Worm (Caenorhabditis elegans) whole organism, mixed stage, embryonic: ENCODE measurements around the gene tba-9.

ENCODE experiments used
- blmp-1 ChIP-seq: fragments of 150-350 bp; optimal IDR thresholded peaks from 2 replicates; lab custom pipeline; 2014; ENCODE audit warnings: missing biosample characterization, missing genetic modification characterization
- ceh-39 ChIP-seq: fragments of 150-350 bp; optimal IDR thresholded peaks from 2 replicates; lab custom pipeline; 2014; ENCODE audit warnings: missing biosample characterization, missing genetic modification characterization
- ceh-43 ChIP-seq: fragments of 200-800 bp; sonication (Bioruptor generic); optimal IDR thresholded peaks from 2 replicates; lab custom pipeline; 2018; ENCODE audit warnings: mild to moderate bottlenecking, missing genetic modification characterization, moderate library complexity, missing compliant biosample characterization
- ceh-83 ChIP-seq: fragments of 200-800 bp; sonication (Bioruptor generic); optimal IDR thresholded peaks from 2 replicates; lab custom pipeline; 2018; ENCODE audit warnings: mild to moderate bottlenecking, missing genetic modification characterization, missing compliant biosample characterization
- ces-1 ChIP-seq: fragments of 150-350 bp; optimal IDR thresholded peaks from 2 replicates; lab custom pipeline; 2014; ENCODE audit warnings: missing biosample characterization, missing genetic modification reagents, missing genetic modification characterization
- cnd-1 ChIP-seq: fragments of 200-800 bp; sonication (Bioruptor generic); optimal IDR thresholded peaks from 2 replicates; lab custom pipeline; 2018; ENCODE audit warnings: mild to moderate bottlenecking, missing genetic modification characterization, missing compliant biosample characterization
- drap-1 ChIP-seq: fragments of 200-800 bp; sonication (Bioruptor generic); optimal IDR thresholded peaks from 3 replicates; lab custom pipeline; 2018; ENCODE audit warnings: mild to moderate bottlenecking, missing genetic modification characterization, missing compliant biosample characterization
- elt-1 ChIP-seq: sonication (generic microtip); optimal IDR thresholded peaks from 2 replicates; lab custom pipeline; 2017; ENCODE audit warnings: missing genetic modification characterization, mild to moderate bottlenecking, missing compliant biosample characterization, antibody characterized with exemption, moderate library complexity, borderline replicate concordance; ENCODE audit not compliant: insufficient read depth
- elt-3 ChIP-seq: fragments of 150-350 bp; optimal IDR thresholded peaks from 2 replicates; lab custom pipeline; 2014; ENCODE audit warnings: missing biosample characterization, missing genetic modification characterization
- flh-1 ChIP-seq: fragments of 200-800 bp; sonication (Bioruptor generic); optimal IDR thresholded peaks from 2 replicates; lab custom pipeline; 2018; ENCODE audit warnings: mild to moderate bottlenecking, missing genetic modification characterization, moderate library complexity, missing compliant biosample characterization
- ham-2 ChIP-seq: fragments of 200-800 bp; sonication (Bioruptor generic); optimal IDR thresholded peaks from 2 replicates; lab custom pipeline; 2018; ENCODE audit warnings: mild to moderate bottlenecking, missing genetic modification characterization, missing compliant biosample characterization
- hlh-1 ChIP-seq: fragments of 150-350 bp; optimal IDR thresholded peaks from 2 replicates; lab custom pipeline; 2014; ENCODE audit warnings: missing biosample characterization, missing genetic modification reagents, missing genetic modification characterization
- lin-32 ChIP-seq: fragments of 200-800 bp; sonication (Bioruptor generic); optimal IDR thresholded peaks from 2 replicates; lab custom pipeline; 2018; ENCODE audit warnings: mild to moderate bottlenecking, missing genetic modification characterization, missing compliant biosample characterization
- lsy-2 ChIP-seq: fragments of 150-350 bp; optimal IDR thresholded peaks from 2 replicates; lab custom pipeline; 2014; ENCODE audit warnings: missing biosample characterization, missing genetic modification characterization
- mab-5 ChIP-seq: fragments of 150-350 bp; optimal IDR thresholded peaks from 2 replicates; lab custom pipeline; 2014; ENCODE audit warnings: missing biosample characterization, missing genetic modification characterization
- mep-1 ChIP-seq: fragments of 150-350 bp; optimal IDR thresholded peaks from 2 replicates; lab custom pipeline; 2017; ENCODE audit warnings: missing biosample characterization, missing genetic modification reagents, missing genetic modification characterization, inconsistent platforms
- mls-2 ChIP-seq: sonication (generic microtip); optimal IDR thresholded peaks from 2 replicates; lab custom pipeline; 2016; ENCODE audit warnings: mild to moderate bottlenecking, missing genetic modification characterization, moderate library complexity, missing compliant biosample characterization
- nhr-12 ChIP-seq: fragments of 150-350 bp; optimal IDR thresholded peaks from 2 replicates; lab custom pipeline; 2014; ENCODE audit warnings: missing biosample characterization, missing genetic modification characterization
- nhr-2 ChIP-seq: fragments of 150-350 bp; optimal IDR thresholded peaks from 2 replicates; lab custom pipeline; 2014; ENCODE audit warnings: missing biosample characterization, missing genetic modification characterization
- nhr-237 ChIP-seq: fragments of 150-350 bp; optimal IDR thresholded peaks from 2 replicates; lab custom pipeline; 2014; ENCODE audit warnings: missing biosample characterization, missing genetic modification characterization
- nhr-28 ChIP-seq: fragments of 150-350 bp; optimal IDR thresholded peaks from 2 replicates; lab custom pipeline; 2014; ENCODE audit warnings: missing biosample characterization, missing genetic modification characterization
- nhr-76 ChIP-seq: sonication (generic microtip); optimal IDR thresholded peaks from 2 replicates; lab custom pipeline; 2017; ENCODE audit warnings: missing biosample characterization, missing genetic modification characterization
- pha-4 ChIP-seq: fragments of 150-350 bp; optimal IDR thresholded peaks from 2 replicates; lab custom pipeline; 2018; ENCODE audit warnings: missing biosample characterization, missing genetic modification reagents, missing genetic modification characterization
- sem-2 ChIP-seq: fragments of 200-800 bp; sonication (Bioruptor generic); optimal IDR thresholded peaks from 2 replicates; lab custom pipeline; 2018; ENCODE audit warnings: mild to moderate bottlenecking, missing genetic modification characterization, missing compliant biosample characterization
- snpc-4 ChIP-seq: fragments of 150-350 bp; optimal IDR thresholded peaks from 2 replicates; lab custom pipeline; 2014; ENCODE audit warnings: missing biosample characterization, missing genetic modification characterization
- sptf-1 ChIP-seq: sonication (generic microtip); optimal IDR thresholded peaks from 2 replicates; lab custom pipeline; 2017; ENCODE audit warnings: mild to moderate bottlenecking, missing genetic modification characterization, moderate library complexity, missing compliant biosample characterization
- tbx-8 ChIP-seq: fragments of 200-800 bp; sonication (Bioruptor generic); optimal IDR thresholded peaks from 2 replicates; lab custom pipeline; 2018; ENCODE audit warnings: mild to moderate bottlenecking, missing genetic modification characterization, moderate library complexity, missing compliant biosample characterization
- unc-120 ChIP-seq: sonication (generic microtip); optimal IDR thresholded peaks from 2 replicates; lab custom pipeline; 2017; ENCODE audit warnings: missing genetic modification characterization, missing compliant biosample characterization; ENCODE audit not compliant: poor library complexity, severe bottlenecking
- unc-39 ChIP-seq: fragments of 150-350 bp; optimal IDR thresholded peaks from 2 replicates; lab custom pipeline; 2014; ENCODE audit warnings: missing biosample characterization, missing genetic modification characterization
- unc-62 ChIP-seq: fragments of 150-350 bp; optimal IDR thresholded peaks from 2 replicates; lab custom pipeline; 2014; ENCODE audit warnings: missing biosample characterization, missing genetic modification reagents, missing genetic modification characterization
- zip-8 ChIP-seq: fragments of 150-350 bp; optimal IDR thresholded peaks from 2 replicates; lab custom pipeline; 2014; ENCODE audit warnings: missing biosample characterization, missing genetic modification characterization
- ztf-11 ChIP-seq: fragments of 150-350 bp; optimal IDR thresholded peaks from 2 replicates; lab custom pipeline; 2014; ENCODE audit warnings: missing biosample characterization, missing genetic modification characterization

tba-9 gene

DNA sequence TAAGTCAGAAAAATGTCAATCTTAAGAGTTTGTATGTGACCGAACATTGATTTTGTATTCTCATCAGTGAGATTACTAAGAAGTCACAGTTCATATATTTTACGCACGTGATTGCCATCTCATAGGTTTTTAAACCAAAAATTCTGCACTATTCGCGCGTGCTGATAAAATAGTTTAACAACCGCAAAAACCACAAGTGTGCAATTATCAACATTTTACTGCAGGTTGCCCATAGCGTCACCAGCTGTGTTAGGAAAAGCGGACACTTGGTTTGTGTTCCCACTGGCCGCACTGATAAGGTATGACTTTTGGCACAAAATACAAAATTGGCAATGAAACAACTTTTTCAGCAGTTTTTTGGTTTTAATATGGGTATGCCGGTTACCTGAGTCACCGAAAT is 37.5 kb downstream of the tba-9 start:
- TF ChIP-seq ceh-83 (no peak), flh-1 (GFP tag; lab: Kevin White, UChicago) (no peak), lin-32 (GFP tag; lab: Kevin White, UChicago) (no peak), lsy-2 (no peak), ces-1 (GFP tag; lab: Kevin White, UChicago) (no peak), nhr-76 (no peak), tbx-8 (GFP tag; lab: Kevin White, UChicago) (no peak), pha-4 (tag; lab: Kevin White, UChicago) (no peak), unc-62 (GFP tag; lab: Kevin White, UChicago) (no peak), zip-8 (tag; lab: Kevin White, UChicago) (no peak), hlh-1 (tag; lab: Kevin White, UChicago) (no peak), nhr-2 (no peak), sem-2 (GFP tag; lab: Kevin White, UChicago) (no peak), mab-5 (tag; lab: Kevin White, UChicago) (no peak)

DNA sequence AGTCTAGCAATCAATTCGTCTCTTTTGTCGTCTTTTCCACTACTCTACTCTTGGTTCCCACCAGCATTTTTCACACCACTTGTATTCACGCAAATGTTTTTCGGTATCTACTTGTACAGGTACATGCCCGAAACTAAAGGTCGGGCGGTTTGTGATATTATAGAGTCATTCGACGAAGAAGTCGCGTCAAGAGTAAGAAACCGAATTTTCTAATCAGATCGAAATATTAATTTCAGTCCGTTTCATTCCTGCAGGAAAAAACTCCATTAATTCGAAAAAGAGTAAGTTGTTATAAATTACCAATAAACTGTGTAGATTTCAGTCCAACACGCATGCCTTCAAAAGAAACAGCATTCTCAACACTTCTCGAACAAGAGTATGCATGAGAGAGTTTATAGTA is 39.3 kb downstream of the tba-9 start:
- TF ChIP-seq snpc-4 (no peak), ham-2 (GFP tag; lab: Kevin White, UChicago) (no peak), sptf-1 (tag; lab: Kevin White, UChicago) (no peak), ceh-83 (no peak), unc-120 (no peak), mab-5 (tag; lab: Kevin White, UChicago) (no peak), lin-32 (GFP tag; lab: Kevin White, UChicago) (no peak), pha-4 (tag; lab: Kevin White, UChicago) (no peak), elt-3 (tag; lab: Kevin White, UChicago) (no peak), ces-1 (GFP tag; lab: Kevin White, UChicago) (no peak), unc-62 (GFP tag; lab: Kevin White, UChicago) (no peak), nhr-2 (no peak), mep-1 (tag; lab: Kevin White, UChicago) (no peak), zip-8 (tag; lab: Kevin White, UChicago) (no peak), mls-2 (tag; lab: Kevin White, UChicago) (no peak), cnd-1 (no peak)

DNA sequence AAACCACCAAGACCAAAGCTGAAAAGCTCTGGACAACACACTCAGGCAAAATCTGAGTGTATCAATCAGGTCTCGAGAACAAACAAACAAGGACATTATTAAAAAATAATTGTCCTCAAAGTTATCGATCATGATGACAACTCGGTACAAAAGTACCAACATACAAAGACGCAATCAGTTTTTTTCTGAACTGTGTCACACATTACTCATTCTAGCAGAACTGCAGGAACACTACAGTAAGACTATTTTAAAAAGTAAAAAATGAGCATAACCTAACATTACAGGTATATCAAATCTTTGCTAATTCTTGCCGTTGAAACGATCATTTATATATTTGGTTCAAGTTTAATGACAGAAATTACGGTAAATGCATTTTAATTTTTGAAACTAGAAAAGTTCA is 43.6 kb downstream of the tba-9 start, which contains the start of gene K09C4.2:
TSS of gene K09C4.2 (plus strand) at position 301 of the 400 bp plus-strand sequence.
- TF ChIP-seq blmp-1 (tag; lab: Kevin White, UChicago) (no peak), nhr-76 (no peak), drap-1 (no peak), nhr-237 (tag; lab: Kevin White, UChicago) (no peak), lsy-2 (no peak), snpc-4 (no peak), nhr-28 (tag; lab: Kevin White, UChicago) (no peak), elt-1 (tag; lab: Kevin White, UChicago) (no peak), cnd-1 (no peak), ham-2 (GFP tag; lab: Kevin White, UChicago) (no peak), ceh-39 (tag; lab: Kevin White, UChicago) (no peak), tbx-8 (GFP tag; lab: Kevin White, UChicago) (no peak), sptf-1 (tag; lab: Kevin White, UChicago) (no peak), pha-4 (tag; lab: Kevin White, UChicago) (no peak)
- TF ChIP-seq, all 35 proteins: peak for 0

DNA sequence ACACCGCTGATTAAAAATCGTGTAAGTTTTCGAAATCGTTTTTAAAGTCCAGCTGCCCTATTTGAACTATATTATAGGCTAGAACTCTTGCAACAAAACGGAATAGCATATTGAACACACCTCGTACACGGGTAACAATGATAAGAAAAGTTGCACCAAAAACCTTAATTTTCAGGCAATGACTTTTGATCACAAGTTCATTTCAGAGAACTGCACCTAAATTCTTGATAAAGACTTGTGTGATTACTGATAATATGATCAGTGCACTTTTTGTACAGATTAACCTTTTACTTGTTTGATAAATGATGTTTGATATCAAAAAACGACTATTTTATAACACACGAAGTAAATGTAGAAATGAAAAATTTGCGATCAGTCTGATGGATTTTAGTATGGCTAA is 45.2 kb downstream of the tba-9 start:
- TF ChIP-seq unc-62 (GFP tag; lab: Kevin White, UChicago) (no peak), flh-1 (GFP tag; lab: Kevin White, UChicago) (no peak), drap-1 (no peak), zip-8 (tag; lab: Kevin White, UChicago) (no peak), nhr-2 (no peak), tbx-8 (GFP tag; lab: Kevin White, UChicago) (no peak), nhr-237 (tag; lab: Kevin White, UChicago) (no peak), blmp-1 (tag; lab: Kevin White, UChicago) (no peak), pha-4 (tag; lab: Kevin White, UChicago) (no peak), unc-39 (tag; lab: Kevin White, UChicago) (no peak), ceh-39 (tag; lab: Kevin White, UChicago) (no peak), ztf-11 (no peak), mab-5 (tag; lab: Kevin White, UChicago) (no peak), nhr-76 (no peak), nhr-12 (tag; lab: Kevin White, UChicago) (no peak)

DNA sequence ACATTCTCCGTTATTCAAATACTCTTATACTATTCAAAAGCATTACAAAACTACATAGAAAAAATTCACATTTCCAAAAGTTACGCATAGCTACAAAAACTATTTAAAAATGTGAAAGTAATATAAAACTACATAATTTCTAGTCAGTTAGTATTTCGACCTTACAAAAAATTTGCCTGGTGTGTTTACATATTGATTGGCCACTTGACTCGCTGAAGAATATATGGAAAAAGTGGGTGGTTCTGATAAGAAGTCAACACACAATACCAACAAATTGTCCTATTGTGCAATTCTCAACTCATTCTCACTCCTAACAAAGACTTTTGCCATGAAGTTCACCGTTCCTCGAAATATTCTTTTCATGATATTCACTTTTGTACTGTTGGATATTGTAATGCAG is 46.0 kb downstream of the tba-9 start, which contains the start of gene K09C4.1:
TSS of gene K09C4.1 (plus strand) at position 301 of the 400 bp plus-strand sequence.
- TF ChIP-seq mab-5 (tag; lab: Kevin White, UChicago) = no peak
- TF ChIP-seq unc-39 (tag; lab: Kevin White, UChicago) = no peak
- TF ChIP-seq ceh-43 (GFP tag; lab: Kevin White, UChicago) = no peak
- TF ChIP-seq, all 35 proteins: peak for 0
